Fruit fly (Drosophila melanogaster) whole organism, embryonic: Measurements from ENCODE around the gene Uxt.

ENCODE experiments used
- CG10321 ChIP-seq: fragments of 200-800 bp; sonication (Bioruptor generic); IDR thresholded peaks from 2 replicates; pipeline ENCODE4 v1.3.6; 2022; ENCODE audit warnings: missing biosample characterization, missing genetic modification characterization
- CG10366 ChIP-seq: fragments of 200-800 bp; sonication (Bioruptor generic); IDR thresholded peaks from 2 replicates; pipeline ENCODE4 v1.3.6; 2022; ENCODE audit warnings: missing biosample characterization, missing genetic modification characterization
- CG10462 ChIP-seq: fragments of 200-800 bp; sonication (Bioruptor generic); optimal IDR thresholded peaks from 2 replicates; lab custom pipeline; 2016; ENCODE audit warnings: missing biosample characterization, missing genetic modification characterization
- CG1529 ChIP-seq: fragments of 200-800 bp; sonication (Bioruptor generic); optimal IDR thresholded peaks from 3 replicates; lab custom pipeline; 2018; ENCODE audit warnings: missing biosample characterization, missing genetic modification characterization
- CG16815 ChIP-seq: fragments of 200-800 bp; sonication (Bioruptor generic); optimal IDR thresholded peaks from 3 replicates; lab custom pipeline; 2017; ENCODE audit warnings: missing biosample characterization, mild to moderate bottlenecking, missing genetic modification characterization
- CG16863 ChIP-seq: fragments of 200-800 bp; sonication (Bioruptor generic); optimal IDR thresholded peaks from 3 replicates; lab custom pipeline; 2016; ENCODE audit warnings: missing biosample characterization, missing genetic modification characterization
- CG17829 ChIP-seq: fragments of 200-800 bp; optimal IDR thresholded peaks from 2 replicates; lab custom pipeline; 2019; ENCODE audit warnings: missing biosample characterization, mild to moderate bottlenecking, missing genetic modification characterization, moderate library complexity
- CG18011 ChIP-seq: fragments of 200-800 bp; sonication (Bioruptor generic); optimal IDR thresholded peaks from 2 replicates; lab custom pipeline; 2017; ENCODE audit warnings: missing biosample characterization, missing genetic modification characterization, mild to moderate bottlenecking, moderate library complexity, missing genotype
- CG18476 ChIP-seq: fragments of 200-800 bp; sonication (Bioruptor generic); optimal IDR thresholded peaks from 2 replicates; lab custom pipeline; 2016; ENCODE audit warnings: missing biosample characterization, mild to moderate bottlenecking, missing genetic modification characterization
- CG2712 ChIP-seq: fragments of 200-800 bp; optimal IDR thresholded peaks from 3 replicates; lab custom pipeline; 2019; ENCODE audit warnings: missing biosample characterization, mild to moderate bottlenecking, missing genetic modification characterization, moderate library complexity
- CG3065 ChIP-seq: fragments of 200-800 bp; sonication (Bioruptor generic); optimal IDR thresholded peaks from 2 replicates; lab custom pipeline; 2016; ENCODE audit warnings: missing biosample characterization, missing genetic modification characterization
- CG32532 ChIP-seq: fragments of 200-800 bp; sonication (Bioruptor generic); IDR thresholded peaks from 2 replicates; pipeline ENCODE4 v1.3.6; 2022; ENCODE audit warnings: missing biosample characterization, missing genetic modification characterization
- CG32772 ChIP-seq: fragments of 200-800 bp; sonication (Bioruptor generic); IDR thresholded peaks from 2 replicates; pipeline ENCODE4 v1.3.6; 2022; ENCODE audit warnings: missing biosample characterization, missing genetic modification characterization
- CG33557 ChIP-seq: fragments of 200-800 bp; sonication (Bioruptor generic); optimal IDR thresholded peaks from 2 replicates; lab custom pipeline; 2019; ENCODE audit warnings: missing biosample characterization, mild to moderate bottlenecking, missing genetic modification characterization, moderate library complexity
- CG3407 ChIP-seq: fragments of 200-800 bp; sonication (Bioruptor generic); optimal IDR thresholded peaks from 2 replicates; lab custom pipeline; 2018; ENCODE audit warnings: missing biosample characterization, mild to moderate bottlenecking, missing genetic modification characterization
- CG4282 ChIP-seq: fragments of 200-800 bp; sonication (Bioruptor generic); optimal IDR thresholded peaks from 2 replicates; lab custom pipeline; 2016; ENCODE audit warnings: missing biosample characterization, missing genetic modification characterization
- CG4360 ChIP-seq: fragments of 200-800 bp; sonication (Bioruptor generic); IDR thresholded peaks from 2 replicates; pipeline ENCODE4 v1.3.6; 2022; ENCODE audit warnings: missing biosample characterization, missing genetic modification characterization
- CG5245 ChIP-seq: fragments of 200-800 bp; sonication (Bioruptor generic); optimal IDR thresholded peaks from 3 replicates; lab custom pipeline; 2016; ENCODE audit warnings: missing biosample characterization, missing genetic modification characterization
- CG6175 ChIP-seq: fragments of 200-800 bp; sonication (Bioruptor generic); IDR thresholded peaks from 3 replicates; pipeline ENCODE4 v1.3.6; 2022; ENCODE audit warnings: missing biosample characterization, missing genetic modification characterization
- CG6791 ChIP-seq: fragments of 200-800 bp; sonication (Bioruptor generic); IDR thresholded peaks from 3 replicates; pipeline ENCODE4 v1.3.6; 2022; ENCODE audit warnings: missing biosample characterization, missing genetic modification characterization; ENCODE audit not compliant: partially characterized antibody
- CG8089 ChIP-seq: fragments of 200-800 bp; sonication (Bioruptor generic); optimal IDR thresholded peaks from 3 replicates; lab custom pipeline; 2016; ENCODE audit warnings: missing biosample characterization, missing genetic modification characterization
- CG8281 ChIP-seq: fragments of 200-800 bp; sonication (Bioruptor generic); optimal IDR thresholded peaks from 2 replicates; lab custom pipeline; 2018; ENCODE audit warnings: missing biosample characterization, mild to moderate bottlenecking, missing genetic modification characterization, moderate library complexity
- CG8290 ChIP-seq, 3 experiments: fragments of 200-800 bp; sonication (Bioruptor generic); optimal IDR thresholded peaks; 2 replicates each; lab custom pipeline; 2016 to 2019; ENCODE audit warnings: missing biosample characterization in 3 of 3, missing genetic modification characterization in 3 of 3, mild to moderate bottlenecking in 2 of 3, moderate library complexity in 1 of 3
- CG9609 ChIP-seq: fragments of 200-800 bp; sonication (Bioruptor generic); optimal IDR thresholded peaks from 3 replicates; lab custom pipeline; 2016; ENCODE audit warnings: missing biosample characterization, missing genetic modification characterization
- Dad ChIP-seq: fragments of 200-800 bp; sonication (Bioruptor generic); optimal IDR thresholded peaks from 3 replicates; lab custom pipeline; 2016; ENCODE audit warnings: missing biosample characterization, missing genetic modification characterization
- Dref ChIP-seq: fragments of 200-800 bp; sonication (Bioruptor generic); IDR thresholded peaks from 2 replicates; pipeline ENCODE4 v1.3.6; 2022; ENCODE audit warnings: missing biosample characterization, missing genetic modification characterization
- ERR ChIP-seq: fragments of 200-800 bp; sonication (Bioruptor generic); optimal IDR thresholded peaks from 2 replicates; lab custom pipeline; 2016; ENCODE audit warnings: missing biosample characterization, missing genetic modification characterization
- Elba2 ChIP-seq: fragments of 200-800 bp; sonication (Bioruptor generic); optimal IDR thresholded peaks from 3 replicates; lab custom pipeline; 2016; ENCODE audit warnings: missing biosample characterization, missing genetic modification characterization
- Fer2 ChIP-seq: fragments of 200-800 bp; sonication (Bioruptor generic); optimal IDR thresholded peaks from 2 replicates; lab custom pipeline; 2018; ENCODE audit warnings: missing biosample characterization, mild to moderate bottlenecking, missing genetic modification characterization, moderate library complexity
- Gug ChIP-seq: fragments of 200-800 bp; sonication (Bioruptor generic); IDR thresholded peaks from 4 replicates; pipeline ENCODE4 v1.3.6; 2022; ENCODE audit warnings: missing biosample characterization, missing genetic modification characterization
- Med ChIP-seq: fragments of 200-800 bp; sonication (Bioruptor generic); peaks from one replicate; lab custom pipeline; 2016; ENCODE audit warnings: missing biosample characterization, missing genetic modification characterization, mild to moderate bottlenecking, inconsistent platforms, moderate library complexity
- NC2β ChIP-seq: fragments of 200-800 bp; sonication (Bioruptor generic); optimal IDR thresholded peaks from 2 replicates; lab custom pipeline; 2016; ENCODE audit warnings: missing biosample characterization, missing genetic modification characterization
- Stat92E ChIP-seq, 3 experiments: fragments of >200 bp in 2 of 3; fragments of 200-800 bp in 1 of 3; sonication (Bioruptor generic) in 1 of 3; optimal IDR thresholded peaks; 2 replicates each; lab custom pipeline; 2017 to 2019; ENCODE audit warnings: missing biosample characterization in 3 of 3, missing genetic modification characterization in 3 of 3, mild to moderate bottlenecking in 1 of 3, moderate library complexity in 1 of 3
- ab ChIP-seq: fragments of 200-800 bp; sonication (Bioruptor generic); optimal IDR thresholded peaks from 2 replicates; lab custom pipeline; 2016; ENCODE audit warnings: missing biosample characterization, missing genetic modification characterization
- ci ChIP-seq: fragments of 200-800 bp; sonication (Bioruptor generic); IDR thresholded peaks from 3 replicates; pipeline ENCODE4 v1.3.6; 2022; ENCODE audit warnings: missing biosample characterization, missing genetic modification characterization
- dmrt99B ChIP-seq: fragments of 200-800 bp; sonication (Bioruptor generic); optimal IDR thresholded peaks from 2 replicates; lab custom pipeline; 2018; ENCODE audit warnings: missing biosample characterization, mild to moderate bottlenecking, missing genetic modification characterization, moderate library complexity
- emc ChIP-seq: fragments of 200-800 bp; sonication (Bioruptor generic); optimal IDR thresholded peaks from 2 replicates; lab custom pipeline; 2016; ENCODE audit warnings: missing biosample characterization, missing genetic modification characterization
- fd96Cb ChIP-seq: fragments of 200-800 bp; sonication (Bioruptor generic); optimal IDR thresholded peaks from 2 replicates; lab custom pipeline; 2018; ENCODE audit warnings: missing biosample characterization, mild to moderate bottlenecking, missing genetic modification characterization, moderate library complexity
- ftz-f1 ChIP-seq: fragments of 200-800 bp; sonication (Bioruptor generic); optimal IDR thresholded peaks from 2 replicates; lab custom pipeline; 2016; ENCODE audit warnings: missing biosample characterization, missing genetic modification characterization
- lbe ChIP-seq: fragments of 200-800 bp; sonication (Bioruptor generic); optimal IDR thresholded peaks from 2 replicates; lab custom pipeline; 2016; ENCODE audit warnings: missing biosample characterization, mild to moderate bottlenecking, missing genetic modification characterization
- mld ChIP-seq: fragments of 200-800 bp; sonication (Bioruptor generic); IDR thresholded peaks from 3 replicates; pipeline ENCODE4 v1.3.6; 2022; ENCODE audit warnings: missing biosample characterization, missing genetic modification characterization; ENCODE audit not compliant: partially characterized antibody
- org-1 ChIP-seq: fragments of 200-800 bp; sonication (Bioruptor generic); optimal IDR thresholded peaks from 2 replicates; lab custom pipeline; 2017; ENCODE audit warnings: missing biosample characterization, missing genetic modification characterization
- p53 ChIP-seq: fragments of 200-800 bp; sonication (Bioruptor generic); optimal IDR thresholded peaks from 2 replicates; lab custom pipeline; 2016; ENCODE audit warnings: missing biosample characterization, missing genetic modification characterization
- pan ChIP-seq, 4 experiments: fragments of >200 bp in 3 of 4; fragments of 200-800 bp in 1 of 4; sonication (Bioruptor generic) in 1 of 4; optimal IDR thresholded peaks in 3 of 4; IDR thresholded peaks in 1 of 4; 2 replicates each; pipeline versions ENCODE4 v1.3.6 to Lab custom; 2017 to 2022; ENCODE audit warnings: missing biosample characterization in 2 of 4, missing genetic modification characterization in 2 of 4, mixed read lengths in 1 of 4
- prd ChIP-seq, 3 experiments: fragments of >200 bp in 2 of 3; fragments of 200-800 bp in 1 of 3; sonication (Bioruptor generic) in 1 of 3; optimal IDR thresholded peaks in 2 of 3; IDR thresholded peaks in 1 of 3; 2 replicates in 2 of 3; 3 replicates in 1 of 3; pipeline versions ENCODE4 v1.3.6 to Lab custom; 2017 to 2022; ENCODE audit warnings: missing biosample characterization in 1 of 3, missing genetic modification characterization in 1 of 3
- tll ChIP-seq, 2 experiments: fragments of 200-800 bp in 1 of 2; fragments of >200 bp in 1 of 2; sonication (Bioruptor generic) in 1 of 2; optimal IDR thresholded peaks; 2 replicates each; lab custom pipeline; 2017 to 2019; ENCODE audit warnings: missing biosample characterization in 2 of 2, missing genetic modification characterization in 2 of 2, mild to moderate bottlenecking in 1 of 2, moderate library complexity in 1 of 2
- tup ChIP-seq: fragments of 200-800 bp; sonication (Bioruptor generic); optimal IDR thresholded peaks from 2 replicates; lab custom pipeline; 2016; ENCODE audit warnings: missing biosample characterization, mild to moderate bottlenecking, missing genetic modification characterization, moderate library complexity
- wdn ChIP-seq: fragments of 200-800 bp; sonication (Bioruptor generic); IDR thresholded peaks from 2 replicates; pipeline ENCODE4 v1.3.6; 2022; ENCODE audit warnings: missing biosample characterization, missing genetic modification characterization

Uxt gene

DNA sequence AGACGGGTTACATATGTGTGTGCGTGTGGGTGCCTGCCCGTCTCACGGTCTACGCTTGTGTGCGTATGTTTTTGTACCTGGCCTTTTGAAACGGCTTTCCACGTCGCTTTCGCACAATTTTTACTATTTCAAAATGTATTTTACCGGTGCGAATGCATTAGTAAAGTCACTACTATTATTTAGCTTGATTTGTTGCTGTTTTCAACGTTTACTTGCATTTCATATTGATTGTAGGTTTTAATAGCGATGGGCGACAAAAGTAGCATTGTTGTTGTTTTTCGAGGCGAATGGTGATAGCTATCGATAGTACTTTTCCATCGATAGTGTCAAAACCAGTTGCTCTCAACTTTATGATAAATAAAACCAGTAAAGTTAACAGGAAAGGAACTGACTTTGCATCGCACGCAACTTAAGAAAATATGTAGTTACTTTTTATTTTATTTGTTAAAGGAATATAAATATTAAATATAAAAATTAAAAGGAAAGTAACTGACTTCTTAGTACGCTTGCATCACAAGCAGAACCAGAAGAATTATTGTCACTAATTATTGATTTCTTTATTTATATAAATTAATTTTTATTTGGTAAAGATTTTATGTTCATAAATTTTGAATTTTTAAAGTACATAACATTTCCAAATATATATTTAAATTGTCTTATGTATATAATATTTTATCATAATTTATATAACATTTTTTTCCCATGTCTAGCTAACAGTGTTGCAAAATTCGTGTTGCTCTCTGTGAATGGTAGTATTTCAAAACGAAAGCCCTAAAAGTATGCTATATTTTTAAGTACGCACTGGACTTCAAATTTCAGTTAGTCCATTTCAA is 15.6 kb downstream of the Uxt start, which contains the start of gene Cul3 (continued):
- TF ChIP-seq CG16815 (GFP tag; lab: Kevin White, UChicago) (no peak), CG4282 (GFP tag; lab: Kevin White, UChicago) (no peak), Fer2 (tag; lab: Kevin White, UChicago) (no peak), fd96Cb (tag; lab: Kevin White, UChicago) (no peak), tll (GFP tag; optimal IDR thresholded peaks at IDR 0.05; lab: Kevin White, UChicago) (no peak), dmrt99B (no peak), Elba2 (GFP tag; lab: Kevin White, UChicago) (no peak), p53 (GFP tag; lab: Kevin White, UChicago) (no peak), CG10366 (GFP tag; lab: Robert Waterston, UW) (no peak), CG32772 (GFP tag; lab: Robert Waterston, UW) (no peak), ci (GFP tag; lab: Robert Waterston, UW) (no peak), prd (optimal IDR thresholded peaks at IDR 0.05; lab: Kevin White, UChicago) (no peak), prd (GFP tag; IDR thresholded peaks at IDR 0.05; lab: Robert Waterston, UW) (no peak), Med (peak; percentile 72), ab (GFP tag; lab: Kevin White, UChicago) (no peak), Dref (GFP tag; lab: Robert Waterston, UW) (peak; percentile 70), Dad (no peak), CG8281 (tag; lab: Kevin White, UChicago) (no peak), ERR (GFP tag; lab: Kevin White, UChicago) (no peak), CG10321 (no peak), lbe (no peak), CG3407 (GFP tag; lab: Kevin White, UChicago) (no peak), ftz-f1 (GFP tag; lab: Kevin White, UChicago) (no peak), CG18476 (no peak), CG33557 (GFP tag; lab: Kevin White, UChicago) (no peak), CG4360 (GFP tag; lab: Robert Waterston, UW) (peak; percentile 87), emc (no peak), CG9609 (no peak), Stat92E (GFP tag; optimal IDR thresholded peaks at IDR 0.05; lab: Kevin White, UChicago) (no peak), CG8089 (GFP tag; lab: Kevin White, UChicago) (no peak), org-1 (GFP tag; lab: Kevin White, UChicago) (no peak), CG6791 (GFP tag; lab: Robert Waterston, UW) (peak; percentile 80), CG5245 (GFP tag; lab: Kevin White, UChicago) (no peak), NC2β (GFP tag; lab: Kevin White, UChicago) (no peak), wdn (GFP tag; lab: Robert Waterston, UW) (no peak), CG1529 (GFP tag; lab: Kevin White, UChicago) (no peak), CG8290 (GFP tag; optimal IDR thresholded peaks at IDR 0.05; lab: Kevin White, UChicago) (no peak), CG8290 (tag; optimal IDR thresholded peaks at IDR 0.05; lab: Kevin White, UChicago) (peak in 1 of 2 experiments; percentile 18), CG6175 (no peak), tup (no peak), CG10462 (GFP tag; lab: Kevin White, UChicago) (no peak), mld (GFP tag; lab: Robert Waterston, UW) (peak; percentile 68), Gug (GFP tag; lab: Robert Waterston, UW) (no peak; the same call in 3 of the 4 replicates), CG18011 (GFP tag; lab: Kevin White, UChicago) (no peak), pan (optimal IDR thresholded peaks at IDR 0.05; lab: Kevin White, UChicago) (no peak), pan (GFP tag; optimal IDR thresholded peaks at IDR 0.05 in 1 of 2, IDR thresholded peaks at IDR 0.05 in 1 of 2) (no peak), CG16863 (GFP tag; lab: Kevin White, UChicago) (no peak), CG32532 (GFP tag; lab: Robert Waterston, UW) (peak; percentile 40), CG17829 (tag; lab: Kevin White, UChicago) (peak; percentile 44), CG3065 (no peak), CG2712 (tag; lab: Kevin White, UChicago) (no peak)
